Worm (Caenorhabditis elegans) whole organism, late embryonic: ENCODE results near the gene Y61A9LA.7.

Experiments used
- ama-1 ChIP-seq: fragments of 150-350 bp; optimal IDR thresholded peaks from 2 replicates; lab custom pipeline; 2014
- ceh-19 ChIP-seq: fragments of 200-800 bp; sonication (Bioruptor generic); optimal IDR thresholded peaks from 2 replicates; lab custom pipeline; 2018; ENCODE audit warnings: mild to moderate bottlenecking, missing genetic modification characterization, missing compliant biosample characterization
- ceh-22 ChIP-seq: sonication (generic microtip); optimal IDR thresholded peaks from 2 replicates; lab custom pipeline; 2017; ENCODE audit warnings: missing biosample characterization, missing genetic modification characterization
- ceh-30 ChIP-seq: fragments of 150-350 bp; optimal IDR thresholded peaks from 2 replicates; lab custom pipeline; 2014; ENCODE audit warnings: missing biosample characterization, missing genetic modification characterization
- elt-2 ChIP-seq: sonication (generic microtip); optimal IDR thresholded peaks from 2 replicates; lab custom pipeline; 2016; ENCODE audit warnings: missing genetic modification reagents, missing genetic modification characterization, missing compliant biosample characterization
- hlh-8 ChIP-seq: sonication (generic microtip); optimal IDR thresholded peaks from 2 replicates; lab custom pipeline; 2016; ENCODE audit warnings: missing genotype, missing genetic modification characterization, missing compliant biosample characterization
- odd-2 ChIP-seq: sonication (generic microtip); optimal IDR thresholded peaks from 2 replicates; lab custom pipeline; 2017; ENCODE audit warnings: antibody characterized with exemption, mild to moderate bottlenecking, missing genetic modification characterization, missing compliant biosample characterization
- pha-4 ChIP-seq: fragments of 150-350 bp; optimal IDR thresholded peaks from 2 replicates; lab custom pipeline; 2018; ENCODE audit warnings: missing biosample characterization, missing genetic modification reagents, missing genetic modification characterization
- rnt-1 ChIP-seq: sonication (generic microtip); optimal IDR thresholded peaks from 2 replicates; lab custom pipeline; 2016; ENCODE audit warnings: missing genetic modification characterization, missing compliant biosample characterization

ce11 chrV:4590791-4591190 lies 31.2 kb upstream of the Y61A9LA.7 start:
- TF ChIP-seq ceh-22 (tag; lab: Kevin White, UChicago) (no peak), odd-2 (tag; lab: Kevin White, UChicago) (no peak), elt-2 (tag; lab: Kevin White, UChicago) (peak; percentile 58), hlh-8 (tag; lab: Kevin White, UChicago) (no peak), ceh-19 (GFP tag; lab: Kevin White, UChicago) (no peak), ceh-30 (no peak), rnt-1 (tag; lab: Kevin White, UChicago) (no peak), pha-4 (tag; lab: Kevin White, UChicago) (no peak), ama-1 (lab: Kevin White, UChicago) (no peak)
